Worm (Caenorhabditis elegans) whole organism, L3 larva: ENCODE data around the gene F10B5.3.

Source experiments
- ZK546.5 ChIP-seq: sonication (generic microtip); optimal IDR thresholded peaks from 2 replicates; lab custom pipeline; 2017; ENCODE audit warnings: missing biosample characterization, missing genetic modification characterization
- aly-2 ChIP-seq: fragments of 150-350 bp; optimal IDR thresholded peaks from 2 replicates; lab custom pipeline; 2014; ENCODE audit warnings: missing biosample characterization, missing genetic modification characterization
- ama-1 ChIP-seq: fragments of 150-350 bp; optimal IDR thresholded peaks from 2 replicates; lab custom pipeline; 2018
- ceh-16 ChIP-seq: sonication (generic microtip); optimal IDR thresholded peaks from 2 replicates; lab custom pipeline; 2017; ENCODE audit warnings: missing biosample characterization, missing genetic modification characterization
- ceh-28 ChIP-seq: fragments of 150-350 bp; optimal IDR thresholded peaks from 2 replicates; lab custom pipeline; 2014; ENCODE audit warnings: missing biosample characterization, missing genetic modification reagents, missing genetic modification characterization
- ceh-82 ChIP-seq: fragments of 150-350 bp; optimal IDR thresholded peaks from 2 replicates; lab custom pipeline; 2014; ENCODE audit warnings: missing biosample characterization, missing genetic modification characterization
- ceh-9 ChIP-seq: sonication (generic microtip); optimal IDR thresholded peaks from 2 replicates; lab custom pipeline; 2018; ENCODE audit warnings: missing biosample characterization, missing genetic modification characterization
- egl-27 ChIP-seq: sonication (generic microtip); optimal IDR thresholded peaks from 4 replicates; lab custom pipeline; 2017; ENCODE audit warnings: missing biosample characterization, missing genetic modification reagents, missing genetic modification characterization
- egl-5 ChIP-seq: fragments of 150-350 bp; optimal IDR thresholded peaks from 2 replicates; lab custom pipeline; 2017; ENCODE audit warnings: missing biosample characterization, missing genetic modification reagents, missing genetic modification characterization, inconsistent platforms
- elt-1 ChIP-seq: fragments of 150-350 bp; optimal IDR thresholded peaks from 2 replicates; lab custom pipeline; 2014; ENCODE audit warnings: missing biosample characterization, missing genetic modification characterization
- eor-1 ChIP-seq, 2 experiments: fragments of 150-350 bp; optimal IDR thresholded peaks; 2 replicates each; lab custom pipeline; 2014 to 2018; ENCODE audit warnings: missing biosample characterization in 2 of 2, missing genetic modification characterization in 2 of 2
- fkh-10 ChIP-seq: sonication (generic microtip); optimal IDR thresholded peaks from 2 replicates; lab custom pipeline; 2017; ENCODE audit warnings: missing biosample characterization, missing genetic modification reagents, missing genetic modification characterization
- fkh-2 ChIP-seq: fragments of 150-350 bp; optimal IDR thresholded peaks from 2 replicates; lab custom pipeline; 2014; ENCODE audit warnings: missing biosample characterization, missing genetic modification reagents, missing genetic modification characterization
- fos-1 ChIP-seq: fragments of 150-350 bp; optimal IDR thresholded peaks from 2 replicates; lab custom pipeline; 2014; ENCODE audit warnings: missing biosample characterization, missing genetic modification characterization
- hmg-11 ChIP-seq: sonication (generic microtip); optimal IDR thresholded peaks from 2 replicates; lab custom pipeline; 2016; ENCODE audit warnings: missing genetic modification characterization, missing compliant biosample characterization
- lin-15B ChIP-seq: fragments of 150-350 bp; optimal IDR thresholded peaks from 2 replicates; lab custom pipeline; 2014; ENCODE audit warnings: missing biosample characterization, missing genetic modification characterization
- lin-39 ChIP-seq: fragments of 150-350 bp; optimal IDR thresholded peaks from 2 replicates; lab custom pipeline; 2018; ENCODE audit warnings: missing biosample characterization, missing genetic modification reagents, missing genetic modification characterization
- lsy-12 ChIP-seq: sonication (generic microtip); optimal IDR thresholded peaks from 2 replicates; lab custom pipeline; 2016; ENCODE audit warnings: mild to moderate bottlenecking, missing genetic modification characterization, missing compliant biosample characterization
- mdl-1 ChIP-seq: fragments of 150-350 bp; optimal IDR thresholded peaks from 2 replicates; lab custom pipeline; 2014; ENCODE audit warnings: missing biosample characterization, missing genetic modification characterization
- mml-1 ChIP-seq: fragments of 150-350 bp; sonication (generic microtip); optimal IDR thresholded peaks from 3 replicates; lab custom pipeline; 2014; ENCODE audit warnings: missing biosample characterization, missing genetic modification characterization
- nfya-1 ChIP-seq: sonication (generic microtip); optimal IDR thresholded peaks from 2 replicates; lab custom pipeline; 2017; ENCODE audit warnings: missing genetic modification characterization, mild to moderate bottlenecking, missing compliant biosample characterization, antibody characterized with exemption, moderate library complexity; ENCODE audit not compliant: insufficient read depth
- nhr-11 ChIP-seq: fragments of 150-350 bp; optimal IDR thresholded peaks from 2 replicates; lab custom pipeline; 2014; ENCODE audit warnings: missing biosample characterization, missing genetic modification characterization
- nhr-12 ChIP-seq: fragments of 150-350 bp; optimal IDR thresholded peaks from 2 replicates; lab custom pipeline; 2014; ENCODE audit warnings: missing biosample characterization, missing genetic modification characterization
- nhr-23 ChIP-seq: fragments of 150-350 bp; optimal IDR thresholded peaks from 2 replicates; lab custom pipeline; 2014; ENCODE audit warnings: missing biosample characterization, missing genetic modification reagents, missing genetic modification characterization
- nhr-237 ChIP-seq: fragments of 150-350 bp; optimal IDR thresholded peaks from 2 replicates; lab custom pipeline; 2014; ENCODE audit warnings: missing biosample characterization, missing genetic modification characterization
- nhr-25 ChIP-seq: sonication (generic microtip); optimal IDR thresholded peaks from 2 replicates; lab custom pipeline; 2017; ENCODE audit warnings: missing biosample characterization, missing genetic modification characterization
- nhr-28 ChIP-seq: fragments of 150-350 bp; optimal IDR thresholded peaks from 2 replicates; lab custom pipeline; 2014; ENCODE audit warnings: missing biosample characterization, missing genetic modification characterization
- nhr-43 ChIP-seq: sonication (generic microtip); optimal IDR thresholded peaks from 2 replicates; lab custom pipeline; 2016; ENCODE audit warnings: mild to moderate bottlenecking, missing genetic modification characterization, missing compliant biosample characterization; ENCODE audit not compliant: poor library complexity, severe bottlenecking
- nhr-67 ChIP-seq: fragments of 150-350 bp; optimal IDR thresholded peaks from 2 replicates; lab custom pipeline; 2014; ENCODE audit warnings: missing biosample characterization, missing genetic modification characterization
- nhr-77 ChIP-seq: fragments of 150-350 bp; optimal IDR thresholded peaks from 2 replicates; lab custom pipeline; 2014; ENCODE audit warnings: missing biosample characterization, missing genetic modification characterization
- pha-4 ChIP-seq: fragments of 150-350 bp; optimal IDR thresholded peaks from 2 replicates; lab custom pipeline; 2014; ENCODE audit warnings: missing biosample characterization, missing genetic modification reagents, missing genetic modification characterization
- pqm-1 ChIP-seq: fragments of 150-350 bp; optimal IDR thresholded peaks from 2 replicates; lab custom pipeline; 2017; ENCODE audit warnings: missing biosample characterization, missing genetic modification characterization, inconsistent platforms
- sea-2 ChIP-seq: fragments of 150-350 bp; sonication (generic microtip); optimal IDR thresholded peaks from 4 replicates; lab custom pipeline; 2014; ENCODE audit warnings: missing biosample characterization, missing genetic modification reagents, missing genetic modification characterization
- skn-1 ChIP-seq: fragments of 150-350 bp; optimal IDR thresholded peaks from 2 replicates; lab custom pipeline; 2014; ENCODE audit warnings: missing biosample characterization, missing genetic modification characterization
- snpc-4 ChIP-seq: fragments of 150-350 bp; optimal IDR thresholded peaks from 2 replicates; lab custom pipeline; 2014; ENCODE audit warnings: missing biosample characterization, missing genetic modification characterization
- tbx-2 ChIP-seq: sonication (generic microtip); optimal IDR thresholded peaks from 2 replicates; lab custom pipeline; 2016; ENCODE audit warnings: mild to moderate bottlenecking, missing genetic modification characterization, missing compliant biosample characterization
- unc-39 ChIP-seq: sonication (generic microtip); optimal IDR thresholded peaks from 4 replicates; lab custom pipeline; 2017; ENCODE audit warnings: missing biosample characterization, missing genetic modification characterization
- unc-62 ChIP-seq: fragments of 150-350 bp; sonication (generic microtip); optimal IDR thresholded peaks from 4 replicates; lab custom pipeline; 2014; ENCODE audit warnings: missing biosample characterization, missing genetic modification reagents, missing genetic modification characterization
- ztf-11 ChIP-seq: fragments of 150-350 bp; optimal IDR thresholded peaks from 2 replicates; lab custom pipeline; 2014; ENCODE audit warnings: missing biosample characterization, missing genetic modification characterization
- ztf-4 ChIP-seq: fragments of 150-350 bp; optimal IDR thresholded peaks from 2 replicates; lab custom pipeline; 2014; ENCODE audit warnings: missing biosample characterization, missing genetic modification characterization

Gene F10B5.3

DNA sequence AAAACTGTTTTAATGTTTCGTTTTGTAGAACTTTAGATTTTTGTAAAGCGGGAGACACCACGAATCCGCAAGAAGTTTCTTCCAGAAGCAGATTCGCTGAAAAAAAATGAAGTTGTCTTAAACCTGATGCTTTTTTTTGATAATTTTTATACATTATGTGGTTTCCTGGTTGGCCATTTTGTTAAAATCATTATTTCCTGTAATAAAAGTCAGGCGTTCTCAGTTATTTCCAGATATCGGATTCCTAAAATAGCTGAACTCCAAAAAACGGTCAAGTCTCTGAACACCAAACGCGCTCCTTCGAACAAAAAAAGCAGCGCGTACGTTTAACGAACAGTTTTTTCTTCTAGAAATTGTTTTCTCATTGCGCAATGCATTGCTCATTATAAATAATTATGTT is 12.5 kb downstream of the F10B5.3 start:
- no peak for TF ChIP-seq ama-1
- no peak for TF ChIP-seq eor-1 (tag; optimal IDR thresholded peaks at IDR 0.05; lab: Kevin White, UChicago)
- peak; percentile 53 for TF ChIP-seq pha-4 (tag; lab: Kevin White, UChicago)
- peak; percentile 16 for TF ChIP-seq nhr-25 (tag; lab: Kevin White, UChicago)
- TF ChIP-seq lin-15B (tag; lab: Kevin White, UChicago): peak; percentile 31
- no peak for TF ChIP-seq ceh-82 (tag; lab: Kevin White, UChicago)
- TF ChIP-seq ztf-11 (tag; lab: Kevin White, UChicago): no peak
- no peak for TF ChIP-seq tbx-2 (tag; lab: Kevin White, UChicago)
- TF ChIP-seq pqm-1 (tag; lab: Kevin White, UChicago): no peak
- no peak for TF ChIP-seq nhr-23 (tag; lab: Kevin White, UChicago)
- TF ChIP-seq ceh-16: no peak
- TF ChIP-seq nhr-12 (tag; lab: Kevin White, UChicago): no peak
- TF ChIP-seq nfya-1: peak; percentile 26
- TF ChIP-seq nhr-237: no peak
- TF ChIP-seq egl-5 (tag; lab: Kevin White, UChicago): no peak
- no peak for TF ChIP-seq skn-1 (tag; lab: Kevin White, UChicago)
- TF ChIP-seq nhr-67 (tag; lab: Kevin White, UChicago): no peak
- TF ChIP-seq mml-1 (tag; lab: Kevin White, UChicago): no peak
- TF ChIP-seq ztf-4 (tag; lab: Kevin White, UChicago): no peak
- peak; percentile 14 for TF ChIP-seq snpc-4
- TF ChIP-seq aly-2: no peak
- TF ChIP-seq ceh-28: no peak
- no peak for TF ChIP-seq nhr-11
- no peak for TF ChIP-seq fos-1 (tag; lab: Kevin White, UChicago)
- no peak for TF ChIP-seq lsy-12 (tag; lab: Kevin White, UChicago)
- no peak for TF ChIP-seq nhr-43 (tag; lab: Kevin White, UChicago)
- no peak for TF ChIP-seq elt-1 (tag; lab: Kevin White, UChicago)
- no peak for TF ChIP-seq sea-2 (GFP tag; lab: Kevin White, UChicago)
- TF ChIP-seq ZK546.5 (tag; lab: Kevin White, UChicago): no peak
- TF ChIP-seq unc-39 (tag; lab: Kevin White, UChicago): no peak
- TF ChIP-seq lin-39 (tag; lab: Kevin White, UChicago): no peak
- TF ChIP-seq hmg-11 (tag; lab: Kevin White, UChicago): no peak
- TF ChIP-seq fkh-10 (GFP tag; lab: Kevin White, UChicago): no peak
- TF ChIP-seq nhr-77 (tag; lab: Kevin White, UChicago): no peak
- TF ChIP-seq unc-62 (GFP tag; lab: Kevin White, UChicago): no peak
- TF ChIP-seq ceh-9 (tag; lab: Kevin White, UChicago): no peak
- TF ChIP-seq egl-27 (tag; lab: Kevin White, UChicago): no peak
- TF ChIP-seq, all 47 proteins: peak for 5

DNA sequence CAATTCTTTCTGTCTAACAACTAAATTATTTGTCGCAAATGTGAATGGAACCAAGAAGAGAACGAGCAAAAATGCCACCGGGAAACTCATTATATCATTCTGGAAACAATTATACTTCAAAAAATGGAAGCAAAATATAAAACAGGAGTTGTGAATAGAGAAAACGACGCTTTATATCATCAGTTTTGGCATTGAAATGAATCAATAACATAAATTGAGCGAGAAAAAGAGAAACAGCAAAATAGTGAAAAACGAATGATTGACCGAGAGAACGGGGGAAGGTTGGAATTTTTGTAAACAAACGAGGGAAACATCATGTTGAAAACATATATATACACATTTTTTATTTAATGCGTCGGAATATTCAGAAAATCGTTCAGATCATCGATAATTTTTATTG is 13.0 kb downstream of the F10B5.3 start, which contains the start of gene ctns-1:
TSS of gene ctns-1 (minus strand) at position 101 of the 400 bp plus-strand sequence.
- TF ChIP-seq pha-4 (tag; lab: Kevin White, UChicago): peak; percentile 30
- no peak for TF ChIP-seq lsy-12 (tag; lab: Kevin White, UChicago)

DNA sequence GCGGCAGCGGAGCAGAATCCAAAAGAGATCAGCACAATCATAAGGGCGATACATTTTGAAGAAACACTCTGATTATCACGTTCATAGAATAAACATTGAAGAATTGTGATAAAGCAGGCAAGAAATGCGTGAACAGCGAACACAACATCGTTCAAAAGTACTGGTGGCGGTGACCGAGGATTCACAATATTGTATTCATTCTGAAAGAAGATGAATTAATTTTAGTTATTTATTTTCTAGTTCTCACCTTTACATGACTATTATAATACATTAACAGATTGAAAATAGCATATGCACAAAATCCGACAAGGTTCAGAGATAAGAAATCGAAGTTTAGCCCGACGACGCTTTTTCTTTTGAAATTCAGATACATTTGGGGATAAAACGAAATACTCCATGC is 13.9 kb downstream of the F10B5.3 start:
- no peak for TF ChIP-seq lin-15B (tag; lab: Kevin White, UChicago)
- no peak for TF ChIP-seq ztf-4 (tag; lab: Kevin White, UChicago)
- no peak for TF ChIP-seq nhr-11
- no peak for TF ChIP-seq hmg-11 (tag; lab: Kevin White, UChicago)
- no peak for TF ChIP-seq sea-2 (GFP tag; lab: Kevin White, UChicago)
- TF ChIP-seq ceh-16: no peak
- TF ChIP-seq nhr-23 (tag; lab: Kevin White, UChicago): no peak
- no peak for TF ChIP-seq egl-5 (tag; lab: Kevin White, UChicago)
- TF ChIP-seq fkh-2 (tag; lab: Kevin White, UChicago): no peak
- no peak for TF ChIP-seq eor-1 (tag; optimal IDR thresholded peaks at IDR 0.05; lab: Kevin White, UChicago)
- TF ChIP-seq nhr-28 (tag; lab: Kevin White, UChicago): no peak
- TF ChIP-seq nhr-67 (tag; lab: Kevin White, UChicago): no peak
- no peak for TF ChIP-seq mdl-1 (tag; lab: Kevin White, UChicago)
- no peak for TF ChIP-seq fos-1 (tag; lab: Kevin White, UChicago)
- no peak for TF ChIP-seq tbx-2 (tag; lab: Kevin White, UChicago)
- TF ChIP-seq unc-39 (tag; lab: Kevin White, UChicago): no peak
- no peak for TF ChIP-seq nhr-43 (tag; lab: Kevin White, UChicago)
- TF ChIP-seq nhr-237: no peak
- TF ChIP-seq, all 47 proteins: peak for 0
